Worm (Caenorhabditis elegans) whole organism, L4 larva: ENCODE results near the gene nspc-20.

ENCODE experiments used
- F26F4.8 ChIP-seq: fragments of 200-800 bp; sonication (Bioruptor generic); conservative IDR thresholded peaks from 2 replicates; pipeline ENCODE4 v1.3.6; 2022; ENCODE audit warnings: missing genetic modification characterization, missing compliant biosample characterization
- R02D3.7 ChIP-seq: fragments of 150-350 bp; sonication (generic microtip); optimal IDR thresholded peaks from 3 replicates; lab custom pipeline; 2014; ENCODE audit warnings: missing biosample characterization, missing genetic modification characterization
- T20F7.1 ChIP-seq: fragments of 200-800 bp; sonication (Bioruptor generic); optimal IDR thresholded peaks from 2 replicates; lab custom pipeline; 2018; ENCODE audit warnings: mild to moderate bottlenecking, missing genetic modification characterization, missing compliant biosample characterization
- Y48G9A.11 ChIP-seq: fragments of 200-800 bp; sonication (Bioruptor generic); IDR thresholded peaks from 2 replicates; pipeline ENCODE4 v1.3.6; 2022; ENCODE audit warnings: missing genetic modification reagents, missing genetic modification characterization, missing compliant biosample characterization
- Y75B8A.6 ChIP-seq: fragments of 200-800 bp; sonication (Bioruptor generic); IDR thresholded peaks from 2 replicates; pipeline ENCODE4 v1.3.6; 2022; ENCODE audit warnings: missing genetic modification reagents, missing genetic modification characterization, missing compliant biosample characterization
- ZK337.2 ChIP-seq: fragments of 200-800 bp; sonication (Bioruptor generic); IDR thresholded peaks from 2 replicates; pipeline ENCODE4 v1.3.6; 2022; ENCODE audit warnings: missing genetic modification reagents, missing genetic modification characterization, missing compliant biosample characterization
- aha-1 ChIP-seq: fragments of 150-350 bp; peaks from one replicate; lab custom pipeline; 2014; ENCODE audit warnings: missing biosample characterization, missing genetic modification characterization
- aly-2 ChIP-seq: sonication (generic microtip); optimal IDR thresholded peaks from 2 replicates; lab custom pipeline; 2018; ENCODE audit warnings: missing biosample characterization, missing genetic modification characterization
- arid-1 ChIP-seq: fragments of 200-800 bp; sonication (Bioruptor generic); conservative IDR thresholded peaks from 2 replicates; pipeline ENCODE4 v1.3.6; 2022; ENCODE audit warnings: missing genetic modification reagents, missing genetic modification characterization, missing compliant biosample characterization
- attf-4 ChIP-seq: sonication (generic microtip); optimal IDR thresholded peaks from 3 replicates; lab custom pipeline; 2017; ENCODE audit warnings: missing biosample characterization, missing genetic modification characterization
- ceh-20 ChIP-seq: fragments of 200-800 bp; sonication (Bioruptor generic); IDR thresholded peaks from 2 replicates; pipeline ENCODE4 v1.3.6; 2022; ENCODE audit warnings: missing genetic modification reagents, missing genetic modification characterization, missing compliant biosample characterization
- ceh-28 ChIP-seq: fragments of 150-350 bp; optimal IDR thresholded peaks from 2 replicates; lab custom pipeline; 2014; ENCODE audit warnings: missing biosample characterization, missing genetic modification reagents, missing genetic modification characterization
- ceh-32 ChIP-seq: sonication (generic microtip); optimal IDR thresholded peaks from 2 replicates; lab custom pipeline; 2016; ENCODE audit warnings: mild to moderate bottlenecking, missing genetic modification characterization, missing compliant biosample characterization; ENCODE audit not compliant: poor library complexity
- ceh-62 ChIP-seq: sonication (generic microtip); optimal IDR thresholded peaks from 2 replicates; lab custom pipeline; 2017; ENCODE audit warnings: missing biosample characterization, missing genetic modification characterization
- ceh-82 ChIP-seq: sonication (generic microtip); optimal IDR thresholded peaks from 2 replicates; lab custom pipeline; 2017; ENCODE audit warnings: missing biosample characterization, missing genetic modification characterization
- ctbp-1 ChIP-seq: fragments of 200-800 bp; sonication (Bioruptor generic); IDR thresholded peaks from 2 replicates; pipeline ENCODE4 v1.3.6; 2022; ENCODE audit warnings: missing genetic modification reagents, missing genetic modification characterization, missing compliant biosample characterization
- daf-12 ChIP-seq: fragments of 150-350 bp; optimal IDR thresholded peaks from 2 replicates; lab custom pipeline; 2014; ENCODE audit warnings: missing biosample characterization, missing genetic modification reagents, missing genetic modification characterization
- daf-8 ChIP-seq: fragments of 200-800 bp; sonication (Bioruptor generic); IDR thresholded peaks from 2 replicates; pipeline ENCODE4 v1.3.6; 2022; ENCODE audit warnings: missing genetic modification characterization, missing compliant biosample characterization
- dmd-8 ChIP-seq: fragments of 200-800 bp; sonication (Bioruptor generic); IDR thresholded peaks from 2 replicates; pipeline ENCODE4 v1.3.6; 2022; ENCODE audit warnings: missing genetic modification characterization, missing compliant biosample characterization
- dmd-9 ChIP-seq: fragments of 200-800 bp; sonication (Bioruptor generic); IDR thresholded peaks from 2 replicates; pipeline ENCODE4 v1.3.6; 2022; ENCODE audit warnings: missing genetic modification reagents, missing genetic modification characterization, missing compliant biosample characterization
- duxl-1 ChIP-seq: sonication (generic microtip); optimal IDR thresholded peaks from 2 replicates; lab custom pipeline; 2016; ENCODE audit warnings: mild to moderate bottlenecking, missing genetic modification characterization, moderate library complexity, missing compliant biosample characterization; ENCODE audit not compliant: poor library complexity
- egl-27 ChIP-seq: sonication (generic microtip); optimal IDR thresholded peaks from 3 replicates; lab custom pipeline; 2017; ENCODE audit warnings: missing biosample characterization, missing genetic modification reagents, missing genetic modification characterization
- fos-1 ChIP-seq: fragments of 150-350 bp; optimal IDR thresholded peaks from 2 replicates; lab custom pipeline; 2014; ENCODE audit warnings: missing biosample characterization, missing genetic modification characterization
- hif-1 ChIP-seq, 2 experiments: sonication (generic microtip); optimal IDR thresholded peaks; 2 replicates each; lab custom pipeline; 2016 to 2017; ENCODE audit warnings: missing compliant biosample characterization in 2 of 2, missing genetic modification characterization in 2 of 2, missing genetic modification reagents in 2 of 2, missing genotype in 2 of 2, mild to moderate bottlenecking in 1 of 2
- hlh-11 ChIP-seq: fragments of 200-800 bp; sonication (Bioruptor generic); optimal IDR thresholded peaks from 2 replicates; lab custom pipeline; 2018; ENCODE audit warnings: mild to moderate bottlenecking, missing genetic modification characterization, missing compliant biosample characterization
- lin-15B ChIP-seq: fragments of 150-350 bp; sonication (generic microtip); optimal IDR thresholded peaks from 3 replicates; lab custom pipeline; 2014; ENCODE audit warnings: missing biosample characterization, missing genetic modification characterization
- lin-38 ChIP-seq: fragments of 200-800 bp; sonication (Bioruptor generic); IDR thresholded peaks from 2 replicates; pipeline ENCODE4 v1.3.6; 2022; ENCODE audit warnings: missing genetic modification reagents, missing genetic modification characterization, missing compliant biosample characterization
- lin-39 ChIP-seq: fragments of 150-350 bp; optimal IDR thresholded peaks from 2 replicates; lab custom pipeline; 2014; ENCODE audit warnings: missing biosample characterization, missing genetic modification reagents, missing genetic modification characterization
- lir-3 ChIP-seq: sonication (generic microtip); optimal IDR thresholded peaks from 2 replicates; lab custom pipeline; 2016; ENCODE audit warnings: mild to moderate bottlenecking, missing genetic modification characterization, missing compliant biosample characterization
- madf-9 ChIP-seq: fragments of 200-800 bp; sonication (Bioruptor generic); conservative IDR thresholded peaks from 2 replicates; pipeline ENCODE4 v1.3.6; 2022; ENCODE audit warnings: missing genetic modification reagents, missing genetic modification characterization, missing compliant biosample characterization
- mdl-1 ChIP-seq, 2 experiments: fragments of 150-350 bp in 1 of 2; sonication (generic microtip) in 1 of 2; optimal IDR thresholded peaks; 2 replicates each; lab custom pipeline; 2014 to 2017; ENCODE audit warnings: missing biosample characterization in 2 of 2, missing genetic modification characterization in 2 of 2
- mep-1 ChIP-seq: fragments of 150-350 bp; sonication (generic microtip); optimal IDR thresholded peaks from 3 replicates; lab custom pipeline; 2014; ENCODE audit warnings: missing biosample characterization, missing genetic modification characterization
- mes-2 ChIP-seq: sonication (generic microtip); optimal IDR thresholded peaks from 2 replicates; lab custom pipeline; 2016; ENCODE audit warnings: missing genotype, mild to moderate bottlenecking, missing genetic modification characterization, missing compliant biosample characterization; ENCODE audit not compliant: poor library complexity, severe bottlenecking
- mxl-2 ChIP-seq: fragments of 200-800 bp; sonication (Bioruptor generic); conservative IDR thresholded peaks from 2 replicates; pipeline ENCODE4 v1.3.6; 2022; ENCODE audit warnings: missing genetic modification reagents, missing genetic modification characterization, missing compliant biosample characterization
- nhr-111 ChIP-seq: fragments of 200-800 bp; sonication (Bioruptor generic); optimal IDR thresholded peaks from 2 replicates; lab custom pipeline; 2018; ENCODE audit warnings: mild to moderate bottlenecking, missing genetic modification characterization, missing compliant biosample characterization
- nhr-237 ChIP-seq: sonication (generic microtip); optimal IDR thresholded peaks from 2 replicates; lab custom pipeline; 2017; ENCODE audit warnings: missing biosample characterization, missing genetic modification characterization
- nhr-25 ChIP-seq: sonication (generic microtip); optimal IDR thresholded peaks from 2 replicates; lab custom pipeline; 2017; ENCODE audit warnings: missing genetic modification characterization, mild to moderate bottlenecking, missing compliant biosample characterization, antibody characterized with exemption, moderate library complexity, borderline replicate concordance; ENCODE audit not compliant: insufficient read depth
- nhr-28 ChIP-seq: fragments of 150-350 bp; optimal IDR thresholded peaks from 2 replicates; lab custom pipeline; 2014; ENCODE audit warnings: missing biosample characterization, missing genetic modification characterization
- nhr-48 ChIP-seq: sonication (generic microtip); optimal IDR thresholded peaks from 2 replicates; lab custom pipeline; 2016; ENCODE audit warnings: mild to moderate bottlenecking, missing genetic modification characterization, missing compliant biosample characterization
- pqm-1 ChIP-seq: sonication (generic microtip); optimal IDR thresholded peaks from 2 replicates; lab custom pipeline; 2017; ENCODE audit warnings: missing biosample characterization, missing genetic modification characterization
- saeg-2 ChIP-seq: fragments of 200-800 bp; sonication (Bioruptor generic); IDR thresholded peaks from 2 replicates; pipeline ENCODE4 v1.3.6; 2022; ENCODE audit warnings: missing genetic modification reagents, missing genetic modification characterization, missing compliant biosample characterization
- set-16 ChIP-seq: fragments of 200-800 bp; sonication (Bioruptor generic); IDR thresholded peaks from 2 replicates; pipeline ENCODE4 v1.3.6; 2022; ENCODE audit warnings: missing genetic modification reagents, missing genetic modification characterization, missing compliant biosample characterization
- tag-97 ChIP-seq: fragments of 200-800 bp; sonication (Bioruptor generic); IDR thresholded peaks from 2 replicates; pipeline ENCODE4 v1.3.6; 2022; ENCODE audit warnings: missing genetic modification characterization, missing compliant biosample characterization
- tra-1 ChIP-seq: fragments of 200-800 bp; sonication (Bioruptor generic); IDR thresholded peaks from 2 replicates; pipeline ENCODE4 v1.3.6; 2022; ENCODE audit warnings: missing genetic modification reagents, missing genetic modification characterization, missing compliant biosample characterization
- unc-130 ChIP-seq: sonication (generic microtip); optimal IDR thresholded peaks from 2 replicates; lab custom pipeline; 2016; ENCODE audit warnings: missing genetic modification reagents, missing genetic modification characterization, missing compliant biosample characterization
- vab-7 ChIP-seq: fragments of 200-800 bp; sonication (Bioruptor generic); IDR thresholded peaks from 2 replicates; pipeline ENCODE4 v1.3.6; 2022; ENCODE audit warnings: missing genetic modification reagents, missing genetic modification characterization, missing compliant biosample characterization
- zag-1 ChIP-seq: fragments of 150-350 bp; optimal IDR thresholded peaks from 2 replicates; lab custom pipeline; 2014; ENCODE audit warnings: missing biosample characterization, missing genetic modification characterization
- zfp-2 ChIP-seq: sonication (generic microtip); optimal IDR thresholded peaks from 2 replicates; lab custom pipeline; 2016; ENCODE audit warnings: mild to moderate bottlenecking, missing genetic modification characterization, missing compliant biosample characterization
- zip-2 ChIP-seq: fragments of 150-350 bp; optimal IDR thresholded peaks from 2 replicates; lab custom pipeline; 2014; ENCODE audit warnings: missing biosample characterization, missing genetic modification characterization

The nspc-20 gene

DNA sequence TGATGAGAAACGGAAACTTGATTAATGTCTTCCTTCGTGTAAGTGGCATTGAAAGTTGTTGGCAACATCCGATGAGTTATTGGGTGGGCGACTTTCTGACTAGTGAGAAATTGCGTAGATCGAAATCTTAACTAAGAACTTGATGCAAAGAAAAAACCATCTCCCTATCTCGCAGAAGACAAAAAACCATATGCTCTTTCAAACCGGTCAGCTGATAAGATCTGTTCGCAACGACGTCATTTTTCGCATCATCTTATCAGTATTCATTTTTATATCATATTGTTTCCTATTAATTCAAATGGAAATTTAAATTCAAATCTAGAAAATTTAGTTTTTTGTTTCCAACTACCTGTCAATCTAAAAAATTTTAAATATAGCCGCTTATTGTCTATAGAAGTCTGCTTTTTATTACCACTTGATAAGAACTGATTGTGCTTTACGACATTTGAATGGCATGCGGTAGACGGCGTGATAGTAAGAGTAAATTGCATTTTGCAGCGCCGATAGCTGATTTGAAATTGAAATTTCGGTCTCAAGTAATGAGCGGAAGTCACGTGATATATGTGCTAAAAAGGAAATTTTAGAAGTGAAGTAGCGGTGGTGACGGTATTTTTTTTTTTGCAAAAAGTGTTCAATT is 29.5 kb downstream of the nspc-20 start (continued):
- TF ChIP-seq attf-4 (tag; lab: Kevin White, UChicago), result no peak
- no peak for TF ChIP-seq mes-2 (tag; lab: Kevin White, UChicago)
- TF ChIP-seq R02D3.7 (tag; lab: Kevin White, UChicago), result no peak
- no peak for TF ChIP-seq F26F4.8 (GFP tag; lab: Robert Waterston, UW)
- no peak for TF ChIP-seq lin-15B
- TF ChIP-seq nhr-237, result no peak
- no peak for TF ChIP-seq dmd-9 (GFP tag; lab: Robert Waterston, UW)

DNA sequence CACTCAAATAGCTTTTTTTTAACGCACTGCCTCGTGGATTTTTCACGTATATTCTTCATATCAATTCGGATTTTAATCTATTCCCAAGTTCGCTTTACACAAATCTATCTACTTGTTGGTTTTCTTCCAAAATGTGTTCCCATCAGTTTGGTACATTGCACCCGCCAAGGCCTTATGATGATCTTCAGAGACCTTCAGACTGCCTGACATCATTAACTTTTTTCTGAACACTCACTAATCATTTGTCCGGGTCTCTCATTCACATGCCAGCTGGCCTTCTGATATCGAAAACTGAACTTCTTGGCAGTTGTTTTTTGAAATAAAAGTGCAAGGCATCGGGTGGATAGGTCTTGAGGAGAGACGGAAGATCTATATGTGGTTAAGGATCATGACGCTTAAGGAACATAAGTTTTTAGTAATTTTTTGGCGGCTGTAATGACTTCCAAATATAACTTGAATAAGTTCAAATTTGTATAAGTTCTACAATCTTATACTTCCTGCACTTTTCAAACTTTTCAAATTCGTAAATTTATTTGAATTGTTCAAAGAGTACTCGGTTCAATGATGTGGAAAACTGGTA is 30.1 kb downstream of the nspc-20 start:
- no peak for TF ChIP-seq daf-12 (tag; lab: Kevin White, UChicago)
- no peak for TF ChIP-seq zip-2 (tag; lab: Kevin White, UChicago)
- no peak for TF ChIP-seq ZK337.2
- TF ChIP-seq aly-2 (tag; lab: Kevin White, UChicago), result no peak
- no peak for TF ChIP-seq ceh-62 (tag; lab: Kevin White, UChicago)
- no peak for TF ChIP-seq arid-1 (GFP tag; lab: Robert Waterston, UW)
- no peak for TF ChIP-seq lin-38 (GFP tag; lab: Robert Waterston, UW)
- TF ChIP-seq duxl-1 (tag; lab: Kevin White, UChicago), result no peak
- TF ChIP-seq nhr-111 (GFP tag; lab: Kevin White, UChicago), result no peak
- no peak for TF ChIP-seq dmd-9 (GFP tag; lab: Robert Waterston, UW)
- TF ChIP-seq zag-1, result no peak
- no peak for TF ChIP-seq set-16 (GFP tag; lab: Robert Waterston, UW)
- no peak for TF ChIP-seq madf-9 (GFP tag; lab: Robert Waterston, UW)
- no peak for TF ChIP-seq egl-27 (tag; lab: Kevin White, UChicago)
- TF ChIP-seq ceh-32 (tag; lab: Kevin White, UChicago), result no peak
- TF ChIP-seq T20F7.1 (GFP tag; lab: Kevin White, UChicago), result no peak
- TF ChIP-seq fos-1 (tag; lab: Kevin White, UChicago), result no peak
- TF ChIP-seq daf-8 (GFP tag; lab: Robert Waterston, UW), result no peak
- TF ChIP-seq hif-1 (tag; optimal IDR thresholded peaks at IDR 0.05; lab: Kevin White, UChicago), result no peak
- TF ChIP-seq tag-97 (GFP tag; lab: Robert Waterston, UW), result no peak
- TF ChIP-seq ctbp-1 (GFP tag; lab: Robert Waterston, UW), result 0 out of 2 replicates have a peak, but pooled peaks have one; percentile 39
- no peak for TF ChIP-seq lin-39 (tag; lab: Kevin White, UChicago)
- TF ChIP-seq aha-1 (tag; lab: Kevin White, UChicago), result peak; percentile 90
- TF ChIP-seq saeg-2 (GFP tag; lab: Robert Waterston, UW), result no peak
- peak; percentile 8 for TF ChIP-seq nhr-25 (tag; lab: Kevin White, UChicago)
- TF ChIP-seq ceh-82 (tag; lab: Kevin White, UChicago), result no peak
- TF ChIP-seq ceh-28, result no peak
- TF ChIP-seq nhr-28 (tag; lab: Kevin White, UChicago), result peak; percentile 60
- no peak for TF ChIP-seq Y75B8A.6 (GFP tag; lab: Robert Waterston, UW)
- no peak for TF ChIP-seq Y48G9A.11
- TF ChIP-seq vab-7 (GFP tag; lab: Robert Waterston, UW), result no peak
- peak; percentile 4 for TF ChIP-seq nhr-48 (tag; lab: Kevin White, UChicago)
- TF ChIP-seq dmd-8 (GFP tag; lab: Robert Waterston, UW), result no peak
- no peak for TF ChIP-seq ceh-20 (GFP tag; lab: Robert Waterston, UW)
- TF ChIP-seq hlh-11 (tag; lab: Kevin White, UChicago), result peak; percentile 11
- no peak for TF ChIP-seq zfp-2 (tag; lab: Kevin White, UChicago)
- TF ChIP-seq lir-3 (tag; lab: Kevin White, UChicago), result no peak
- TF ChIP-seq mxl-2 (GFP tag; lab: Robert Waterston, UW), result no peak
- no peak for TF ChIP-seq unc-130 (GFP tag; lab: Kevin White, UChicago)
- peak; percentile 45; the same call in 1 of the 2 replicates for TF ChIP-seq tra-1 (GFP tag; lab: Robert Waterston, UW)
- no peak for TF ChIP-seq mep-1
- no peak for TF ChIP-seq pqm-1 (tag; lab: Kevin White, UChicago)
- peak in 1 of 2 experiments; percentile 45 for TF ChIP-seq mdl-1 (tag; optimal IDR thresholded peaks at IDR 0.05; lab: Kevin White, UChicago)
